Worm (Caenorhabditis elegans) whole organism, L4 larva: ENCODE data around the gene txt-1.

Experiments used
- ceh-82 ChIP-seq: sonication (generic microtip); optimal IDR thresholded peaks from 2 replicates; lab custom pipeline; 2017; ENCODE audit warnings: missing biosample characterization, missing genetic modification characterization
- ces-1 ChIP-seq: fragments of 150-350 bp; sonication (generic microtip); optimal IDR thresholded peaks from 4 replicates; lab custom pipeline; 2014; ENCODE audit warnings: missing biosample characterization, missing genetic modification reagents, missing genetic modification characterization
- lin-13 ChIP-seq: fragments of 150-350 bp; optimal IDR thresholded peaks from 2 replicates; lab custom pipeline; 2014; ENCODE audit warnings: missing biosample characterization, missing genetic modification reagents, missing genetic modification characterization
- nhr-237 ChIP-seq: sonication (generic microtip); optimal IDR thresholded peaks from 2 replicates; lab custom pipeline; 2017; ENCODE audit warnings: missing biosample characterization, missing genetic modification characterization
- nhr-25 ChIP-seq: sonication (generic microtip); optimal IDR thresholded peaks from 2 replicates; lab custom pipeline; 2017; ENCODE audit warnings: missing genetic modification characterization, mild to moderate bottlenecking, missing compliant biosample characterization, antibody characterized with exemption, moderate library complexity, borderline replicate concordance; ENCODE audit not compliant: insufficient read depth
- nhr-28 ChIP-seq: fragments of 150-350 bp; optimal IDR thresholded peaks from 2 replicates; lab custom pipeline; 2014; ENCODE audit warnings: missing biosample characterization, missing genetic modification characterization
- snpc-4 ChIP-seq: fragments of 150-350 bp; optimal IDR thresholded peaks from 2 replicates; lab custom pipeline; 2014; ENCODE audit warnings: missing biosample characterization, missing genetic modification characterization
- unc-62 ChIP-seq, 3 experiments: fragments of 150-350 bp in 1 of 3; sonication (generic microtip); optimal IDR thresholded peaks in 2 of 3; peaks in 1 of 3; 1 replicate in 1 of 3; 2 replicates in 2 of 3; lab custom pipeline; 2014 to 2017; ENCODE audit warnings: missing biosample characterization in 3 of 3, missing genetic modification characterization in 3 of 3, missing genetic modification reagents in 3 of 3, missing genotype in 1 of 3
- ztf-11 ChIP-seq: fragments of 150-350 bp; optimal IDR thresholded peaks from 2 replicates; lab custom pipeline; 2014; ENCODE audit warnings: missing biosample characterization, missing genetic modification characterization

DNA sequence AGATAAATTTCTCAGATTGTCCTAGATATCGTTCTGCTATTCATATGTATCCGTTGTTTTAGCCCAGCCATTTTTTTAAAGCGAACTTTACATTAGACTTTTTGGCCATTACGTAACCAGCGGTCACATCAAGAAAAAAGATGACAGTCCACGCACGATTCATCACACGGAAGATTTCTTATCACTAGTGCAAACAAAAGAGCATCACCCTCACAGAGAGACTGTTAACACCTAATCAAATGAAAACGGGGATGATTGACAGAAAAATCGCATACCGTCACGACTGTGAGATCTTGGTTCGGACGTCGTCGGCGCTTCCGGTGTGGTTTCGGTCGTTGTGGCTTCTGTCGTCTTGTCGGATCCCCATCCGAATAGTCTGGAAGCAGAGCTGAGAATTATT lies 29.3 kb upstream of the txt-1 start:
- TF ChIP-seq nhr-28 (no peak), lin-13 (GFP tag; lab: Kevin White, UChicago) (no peak), nhr-25 (tag; lab: Kevin White, UChicago) (no peak), nhr-237 (tag; lab: Kevin White, UChicago) (no peak), unc-62 (GFP tag; optimal IDR thresholded peaks at IDR 0.05 in 1 of 2; lab: Kevin White, UChicago) (no peak), unc-62 (tag; optimal IDR thresholded peaks at IDR 0.05; lab: Kevin White, UChicago) (no peak), snpc-4 (tag; lab: Kevin White, UChicago) (no peak), ces-1 (GFP tag; lab: Kevin White, UChicago) (no peak), ceh-82 (tag; lab: Kevin White, UChicago) (no peak), ztf-11 (tag; lab: Kevin White, UChicago) (no peak)
